Worm (Caenorhabditis elegans): ENCODE data around the gene F44D12.16.

F44D12.16 gene

ce11 chrIV:10022991-10023390 is 5.9 kb upstream of the F44D12.16 start, which contains the start of gene F44D12.8:
TSS of gene F44D12.8 (plus strand) at chrIV:10023291.
- TF ChIP-seq lin-13 (GFP tag; optimal IDR thresholded peaks at IDR 0.05), result no peak
- TF ChIP-seq fos-1 (tag; optimal IDR thresholded peaks at IDR 0.05), result no peak
- no peak for TF ChIP-seq snu-23 (GFP tag; optimal IDR thresholded peaks at IDR 0.05)
- no peak for TF ChIP-seq alr-1 (tag; optimal IDR thresholded peaks at IDR 0.05; ENCODE audit: borderline replicate concordance)
- TF ChIP-seq mdl-1 (tag; optimal IDR thresholded peaks at IDR 0.05), result no peak
- no peak for TF ChIP-seq ceh-88 (GFP tag; IDR thresholded peaks at IDR 0.05)
- no peak for TF ChIP-seq lin-14 (GFP tag; optimal IDR thresholded peaks at IDR 0.05)
- no peak for TF ChIP-seq lin-15B (tag; optimal IDR thresholded peaks at IDR 0.05)
- TF ChIP-seq nhr-19 (GFP tag; conservative IDR thresholded peaks at IDR 0.05), result no peak
- TF ChIP-seq egl-13 (tag; optimal IDR thresholded peaks at IDR 0.05), result no peak
- no peak for TF ChIP-seq tlp-1 (tag; optimal IDR thresholded peaks at IDR 0.05)
- TF ChIP-seq nhr-47 (tag; optimal IDR thresholded peaks at IDR 0.05), result no peak
- TF ChIP-seq fkh-8 (tag; optimal IDR thresholded peaks at IDR 0.05), result no peak

ce11 chrIV:10026129-10026528 is 2.8 kb upstream of the F44D12.16 start:
- TF ChIP-seq C34B4.2 (tag; optimal IDR thresholded peaks at IDR 0.05) (no peak), ceh-8 (GFP tag; optimal IDR thresholded peaks at IDR 0.05) (no peak), efl-1 (optimal IDR thresholded peaks at IDR 0.05) (no peak), efl-1 (GFP tag; optimal IDR thresholded peaks at IDR 0.05 in 1 of 2) (no peak), ceh-63 (GFP tag; optimal IDR thresholded peaks at IDR 0.05) (no peak), dsc-1 (tag; optimal IDR thresholded peaks at IDR 0.05) (no peak), vab-15 (tag; optimal IDR thresholded peaks at IDR 0.05) (no peak), nhr-11 (tag; optimal IDR thresholded peaks at IDR 0.05) (no peak), nhr-28 (tag; optimal IDR thresholded peaks at IDR 0.05) (no peak), rnt-1 (tag; optimal IDR thresholded peaks at IDR 0.05) (no peak), fos-1 (tag; optimal IDR thresholded peaks at IDR 0.05) (no peak), grh-1 (GFP tag; IDR thresholded peaks at IDR 0.05) (no peak), pax-3 (tag; optimal IDR thresholded peaks at IDR 0.05) (no peak), jun-1 (tag; optimal IDR thresholded peaks at IDR 0.05) (no peak), hpl-2 (GFP tag; optimal IDR thresholded peaks at IDR 0.05) (no peak), egl-13 (tag; optimal IDR thresholded peaks at IDR 0.05) (no peak), sptf-1 (tag; optimal IDR thresholded peaks at IDR 0.05) (no peak)

- no peak for TF ChIP-seq zag-1 (tag; optimal IDR thresholded peaks at IDR 0.05)
Observed at ce11 chrIV:10027566-10027965, 1.3 kb upstream of the F44D12.16 start, which contains the start of gene gipc-2. TSS of gene gipc-2 (minus strand) at chrIV:10027666.

ce11 chrIV:10033053-10033452 is 4.2 kb downstream of the F44D12.16 start, which contains the start of gene F44D12.6:
TSS of gene F44D12.6 (plus strand) at chrIV:10033353.
- TF ChIP-seq nhr-19 (GFP tag; conservative IDR thresholded peaks at IDR 0.05) (no peak), nhr-84 (tag; optimal IDR thresholded peaks at IDR 0.05) (no peak), nhr-85 (tag) (no peak), pag-3 (tag; optimal IDR thresholded peaks at IDR 0.05; ENCODE audit: borderline replicate concordance, insufficient read depth) (no peak), unc-86 (tag; optimal IDR thresholded peaks at IDR 0.05) (no peak), snu-23 (GFP tag; optimal IDR thresholded peaks at IDR 0.05) (no peak), swsn-7 (tag; optimal IDR thresholded peaks at IDR 0.05) (no peak), elt-3 (tag; optimal IDR thresholded peaks at IDR 0.05) (no peak), ceh-90 (tag; optimal IDR thresholded peaks at IDR 0.05) (no peak), snpc-4 (tag; optimal IDR thresholded peaks at IDR 0.05) (no peak), xbp-1 (tag; optimal IDR thresholded peaks at IDR 0.05) (no peak), sox-4 (tag; optimal IDR thresholded peaks at IDR 0.05) (no peak), mab-9 (GFP tag; IDR thresholded peaks at IDR 0.05) (no peak), ama-1 (optimal IDR thresholded peaks at IDR 0.05) (no peak), nhr-237 (tag; optimal IDR thresholded peaks at IDR 0.05) (no peak), lin-35 (GFP tag; optimal IDR thresholded peaks at IDR 0.05) (no peak), lin-13 (GFP tag; optimal IDR thresholded peaks at IDR 0.05) (no peak), mef-2 (tag; optimal IDR thresholded peaks at IDR 0.05) (no peak)

Measured in whole organism, L1 larva.